Worm (Caenorhabditis elegans) whole organism, young adult: ENCODE results near the gene txt-10.

Source experiments
- F33H1.4 ChIP-seq: fragments of 200-800 bp; sonication (Bioruptor generic); IDR thresholded peaks from 2 replicates; pipeline ENCODE4 v1.3.6; 2022; ENCODE audit warnings: missing genetic modification reagents, missing genetic modification characterization, missing compliant biosample characterization
- F57A8.1 ChIP-seq: fragments of 200-800 bp; sonication (Bioruptor generic); optimal IDR thresholded peaks from 2 replicates; lab custom pipeline; 2018; ENCODE audit warnings: mild to moderate bottlenecking, missing genetic modification characterization, moderate library complexity, missing compliant biosample characterization
- bed-2 ChIP-seq: fragments of 200-800 bp; sonication (Bioruptor generic); IDR thresholded peaks from 2 replicates; pipeline ENCODE4 v1.3.6; 2022; ENCODE audit warnings: missing genetic modification reagents, missing genetic modification characterization, missing compliant biosample characterization
- cebp-1 ChIP-seq, 2 experiments: fragments of 200-800 bp in 1 of 2; sonication (Bioruptor generic) in 1 of 2; sonication (generic microtip) in 1 of 2; IDR thresholded peaks in 1 of 2; optimal IDR thresholded peaks in 1 of 2; 2 replicates each; pipeline versions ENCODE4 v1.3.6 to Lab custom; 2017 to 2022; ENCODE audit warnings: missing compliant biosample characterization in 2 of 2, missing genetic modification characterization in 2 of 2, mild to moderate bottlenecking in 1 of 2, missing genetic modification reagents in 1 of 2, moderate library complexity in 1 of 2
- efl-1 ChIP-seq: fragments of 150-350 bp; optimal IDR thresholded peaks from 2 replicates; lab custom pipeline; 2014; ENCODE audit warnings: missing biosample characterization, missing genetic modification reagents, missing genetic modification characterization
- ekl-4 ChIP-seq: fragments of 200-800 bp; sonication (Bioruptor generic); IDR thresholded peaks from 2 replicates; pipeline ENCODE4 v1.3.6; 2022; ENCODE audit warnings: missing genetic modification reagents, missing genetic modification characterization, missing compliant biosample characterization
- madf-8 ChIP-seq: fragments of 200-800 bp; sonication (Bioruptor generic); conservative IDR thresholded peaks from 2 replicates; pipeline ENCODE4 v1.3.6; 2022; ENCODE audit warnings: missing genetic modification reagents, missing genetic modification characterization, missing compliant biosample characterization
- nhr-179 ChIP-seq: sonication (generic microtip); optimal IDR thresholded peaks from 2 replicates; lab custom pipeline; 2016; ENCODE audit warnings: mild to moderate bottlenecking, missing genetic modification characterization, missing compliant biosample characterization
- snpc-4 ChIP-seq, 5 experiments: fragments of 150-350 bp in 1 of 5; sonication (generic microtip) in 4 of 5; optimal IDR thresholded peaks; 2 replicates each; lab custom pipeline; 2014 to 2018; ENCODE audit warnings: missing genetic modification characterization in 5 of 5, missing biosample characterization in 3 of 5, antibody characterized with exemption in 2 of 5, mild to moderate bottlenecking in 2 of 5, missing compliant biosample characterization in 2 of 5, missing genotype in 2 of 5, moderate library complexity in 2 of 5, missing genetic modification reagents in 1 of 5
- unc-62 ChIP-seq: fragments of 150-350 bp; optimal IDR thresholded peaks from 2 replicates; lab custom pipeline; 2014; ENCODE audit warnings: missing biosample characterization, missing genetic modification reagents, missing genetic modification characterization

ce11 chrV:10484640-10485039 is 48.0 kb downstream of the txt-10 start, which contains the start of gene Y32F6B.1:
- TF ChIP-seq F57A8.1 (GFP tag; lab: Kevin White, UChicago) (no peak), bed-2 (no peak), F33H1.4 (GFP tag; lab: Robert Waterston, UW) (no peak), efl-1 (GFP tag; lab: Kevin White, UChicago) (no peak), ekl-4 (GFP tag; lab: Robert Waterston, UW) (no peak), nhr-179 (tag; lab: Kevin White, UChicago) (no peak), madf-8 (GFP tag; lab: Robert Waterston, UW) (no peak), unc-62 (GFP tag; lab: Kevin White, UChicago) (no peak), snpc-4 (GFP tag; optimal IDR thresholded peaks at IDR 0.05; lab: Kevin White, UChicago) (no peak), snpc-4 (tag; optimal IDR thresholded peaks at IDR 0.05; lab: Kevin White, UChicago) (no peak), cebp-1 (GFP tag; IDR thresholded peaks at IDR 0.05; lab: Robert Waterston, UW) (no peak), cebp-1 (tag; optimal IDR thresholded peaks at IDR 0.05; lab: Kevin White, UChicago) (no peak)
